Worm (Caenorhabditis elegans): ENCODE data around the gene clec-204.

ce11 chrV:1731918-1732317, 25.0 kb upstream of the clec-204 start, which contains the start of gene gst-21:
- no peak for TF ChIP-seq ztf-16 (tag; optimal IDR thresholded peaks at IDR 0.05)
- TF ChIP-seq mec-3 (tag; optimal IDR thresholded peaks at IDR 0.05; ENCODE audit: borderline replicate concordance): no peak
- no peak for TF ChIP-seq pat-9 (tag; optimal IDR thresholded peaks at IDR 0.05)
- no peak for TF ChIP-seq tbx-2 (tag; optimal IDR thresholded peaks at IDR 0.05)
- no peak for TF ChIP-seq ama-1 (optimal IDR thresholded peaks at IDR 0.05)
- no peak for TF ChIP-seq ceh-14 (tag; optimal IDR thresholded peaks at IDR 0.05)
- TF ChIP-seq pha-4 (tag; optimal IDR thresholded peaks at IDR 0.05): no peak
- no peak for TF ChIP-seq K09A11.1 (tag; optimal IDR thresholded peaks at IDR 0.05; ENCODE audit: insufficient read depth)

Measured in whole organism, late embryonic.